Worm (Caenorhabditis elegans): ENCODE results near the gene Y54G2A.52.
A peak's percentile ranks its signal among the peaks of the same experiment; 100 is the strongest.

The Y54G2A.52 gene

DNA sequence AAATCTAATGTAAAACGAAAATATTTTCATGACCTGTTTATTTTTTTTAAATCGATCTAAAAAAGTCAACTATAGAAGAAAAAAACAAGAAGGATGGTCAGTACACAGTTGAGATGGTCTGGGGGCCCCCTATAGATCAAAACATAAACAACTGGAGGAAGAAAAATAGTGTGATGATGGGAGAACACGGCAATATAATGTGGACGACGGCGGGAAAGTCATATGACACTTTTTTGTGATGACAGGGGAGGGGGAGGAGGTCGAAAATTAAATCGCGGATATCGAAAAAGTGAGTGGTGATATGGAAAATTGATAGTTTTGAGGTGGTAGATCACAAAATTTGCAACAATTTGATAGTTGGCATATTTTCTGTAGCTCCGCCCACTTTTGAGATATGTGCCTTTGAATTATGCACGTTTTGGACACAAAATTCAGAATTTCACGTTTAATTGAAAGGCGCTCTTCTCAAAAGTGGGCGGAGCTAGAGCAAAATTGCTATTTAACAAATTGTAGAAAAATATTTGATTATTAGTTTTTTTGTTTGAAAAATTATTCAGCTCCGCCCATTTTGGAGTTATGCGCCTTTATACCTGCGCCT is 25.0 kb downstream of the Y54G2A.52 start:
- TF ChIP-seq mdl-1 (tag; optimal IDR thresholded peaks at IDR 0.05): no peak
- TF ChIP-seq nhr-12 (tag; optimal IDR thresholded peaks at IDR 0.05): no peak
- TF ChIP-seq aly-2 (tag; optimal IDR thresholded peaks at IDR 0.05): no peak
- no peak for TF ChIP-seq lin-39 (tag; optimal IDR thresholded peaks at IDR 0.05)
- no peak for TF ChIP-seq skn-1 (tag; optimal IDR thresholded peaks at IDR 0.05)
- peak; percentile 27 for TF ChIP-seq nhr-25 (tag; optimal IDR thresholded peaks at IDR 0.05)
- TF ChIP-seq elt-1 (tag; optimal IDR thresholded peaks at IDR 0.05): no peak
- no peak for TF ChIP-seq ztf-4 (tag; optimal IDR thresholded peaks at IDR 0.05)
- no peak for TF ChIP-seq eor-1 (tag; optimal IDR thresholded peaks at IDR 0.05)
- no peak for TF ChIP-seq daf-12 (tag; optimal IDR thresholded peaks at IDR 0.05)
- no peak for TF ChIP-seq nhr-11 (tag; optimal IDR thresholded peaks at IDR 0.05)
- TF ChIP-seq nhr-23 (tag; optimal IDR thresholded peaks at IDR 0.05): peak; percentile 23
- no peak for TF ChIP-seq tbx-2 (tag; optimal IDR thresholded peaks at IDR 0.05)
- no peak for TF ChIP-seq nhr-28 (tag; optimal IDR thresholded peaks at IDR 0.05)
- no peak for TF ChIP-seq ceh-16 (tag; optimal IDR thresholded peaks at IDR 0.05)
- peak; percentile 19 for TF ChIP-seq egl-5 (tag; optimal IDR thresholded peaks at IDR 0.05)
- peak; percentile 25 for TF ChIP-seq pha-4 (tag; optimal IDR thresholded peaks at IDR 0.05)
- TF ChIP-seq ama-1 (optimal IDR thresholded peaks at IDR 0.05): peak; percentile 74
- peak; percentile 1 for TF ChIP-seq snpc-4 (tag; optimal IDR thresholded peaks at IDR 0.05)
- no peak for TF ChIP-seq jun-1 (tag; optimal IDR thresholded peaks at IDR 0.05)
- TF ChIP-seq mml-1 (tag; optimal IDR thresholded peaks at IDR 0.05): no peak
- TF ChIP-seq elt-2 (tag; optimal IDR thresholded peaks at IDR 0.05): no peak

DNA sequence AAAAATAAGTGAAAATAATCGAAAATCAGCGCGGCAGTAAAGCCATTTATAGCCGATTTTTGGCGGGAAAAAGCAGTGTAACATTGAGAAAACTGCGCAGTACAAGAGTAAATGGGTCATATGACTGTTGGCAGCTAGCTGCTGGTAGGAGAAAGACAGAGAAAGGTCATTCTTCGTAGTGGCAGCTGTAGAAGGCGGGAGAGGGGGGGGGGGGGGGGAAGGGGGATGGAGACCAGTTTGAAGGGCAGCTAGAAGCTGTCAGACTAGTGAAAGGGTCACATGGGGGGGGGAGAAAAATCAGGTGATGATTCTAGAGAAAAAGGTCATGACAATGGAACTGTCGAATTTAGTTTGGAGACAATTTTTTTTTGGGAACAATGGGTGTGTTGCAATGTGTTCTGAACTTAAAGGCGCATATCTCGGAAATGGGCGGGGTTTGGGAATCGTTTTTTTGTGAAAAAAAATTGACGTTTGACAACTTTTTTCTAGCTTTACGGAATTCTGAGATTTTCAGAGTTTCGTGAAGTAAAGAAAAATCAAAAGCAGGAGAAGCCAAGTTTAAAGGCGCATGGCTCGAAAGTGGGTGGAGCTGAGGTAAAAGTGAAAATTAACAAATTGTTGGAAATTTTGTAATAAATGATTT is 26.2 kb downstream of the Y54G2A.52 start:
- TF ChIP-seq lsy-12 (tag; optimal IDR thresholded peaks at IDR 0.05): peak; percentile 8
- peak; percentile 29 for TF ChIP-seq ama-1 (optimal IDR thresholded peaks at IDR 0.05)
- TF ChIP-seq nhr-25 (tag; optimal IDR thresholded peaks at IDR 0.05): peak; percentile 77
- TF ChIP-seq nhr-43 (tag; optimal IDR thresholded peaks at IDR 0.05; ENCODE audit: poor library complexity, severe bottlenecking): peak; percentile 36
- no peak for TF ChIP-seq zag-1 (tag; optimal IDR thresholded peaks at IDR 0.05)
- TF ChIP-seq unc-62 (GFP tag; optimal IDR thresholded peaks at IDR 0.05): no peak
- no peak for TF ChIP-seq elt-3 (tag; optimal IDR thresholded peaks at IDR 0.05)
- no peak for TF ChIP-seq egl-27 (tag; optimal IDR thresholded peaks at IDR 0.05)
- no peak for TF ChIP-seq mdl-1 (tag; optimal IDR thresholded peaks at IDR 0.05)
- TF ChIP-seq nhr-77 (tag; optimal IDR thresholded peaks at IDR 0.05): no peak
- no peak for TF ChIP-seq nhr-12 (tag; optimal IDR thresholded peaks at IDR 0.05)

DNA sequence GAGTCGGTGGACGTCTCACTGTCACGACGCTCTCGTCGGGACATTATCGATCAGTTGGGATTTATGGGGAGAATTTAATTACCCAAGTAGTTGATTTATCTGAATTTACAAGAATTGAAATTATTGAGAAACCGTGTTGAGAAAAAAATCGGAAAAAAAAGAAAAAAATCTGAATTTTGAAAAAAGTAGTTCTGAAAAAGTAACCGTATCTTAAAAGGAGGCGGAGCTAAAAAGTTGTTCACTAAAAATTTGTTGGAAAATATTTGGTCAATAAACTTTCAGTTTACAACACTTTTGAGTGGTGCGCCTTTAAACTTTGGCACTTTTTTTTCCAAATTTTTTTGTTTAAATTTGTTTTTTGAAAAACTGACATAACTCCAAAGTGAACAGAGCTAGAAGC is 26.8 kb downstream of the Y54G2A.52 start, which contains the start of gene Y54G2A.11:
Gene Y54G2A.11, minus strand, starts transcription at position 101 of the 400 bp plus-strand sequence.
- TF ChIP-seq lin-39 (tag; optimal IDR thresholded peaks at IDR 0.05) (no peak), nhr-11 (tag; optimal IDR thresholded peaks at IDR 0.05) (no peak), elt-1 (tag; optimal IDR thresholded peaks at IDR 0.05) (no peak), nhr-23 (tag; optimal IDR thresholded peaks at IDR 0.05) (no peak), unc-62 (GFP tag; optimal IDR thresholded peaks at IDR 0.05) (no peak), snpc-4 (tag; optimal IDR thresholded peaks at IDR 0.05) (no peak)

DNA sequence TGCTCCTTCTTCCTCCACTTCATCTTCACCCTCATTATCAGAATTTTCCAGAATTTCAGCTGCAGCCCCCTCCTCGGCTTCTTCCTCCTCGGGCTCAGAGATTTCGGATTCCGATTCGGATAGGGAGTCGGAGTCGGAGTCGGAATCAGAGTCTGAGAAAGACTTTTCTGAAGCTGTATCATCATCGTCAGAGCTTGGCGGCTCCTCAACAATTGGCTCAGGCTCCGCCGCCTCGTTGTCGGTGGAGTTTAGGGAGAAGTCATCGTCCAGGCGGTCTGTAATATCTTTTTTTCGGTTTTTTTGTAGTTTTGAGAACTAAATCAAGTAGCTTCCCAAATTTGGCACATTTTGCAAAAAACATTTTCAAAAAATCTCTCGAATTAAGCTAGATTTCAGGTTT is 27.7 kb downstream of the Y54G2A.52 start:
- peak; percentile 32 for TF ChIP-seq lsy-12 (tag; optimal IDR thresholded peaks at IDR 0.05)
- TF ChIP-seq elt-1 (tag; optimal IDR thresholded peaks at IDR 0.05): no peak
- no peak for TF ChIP-seq fkh-2 (tag; optimal IDR thresholded peaks at IDR 0.05)
- no peak for TF ChIP-seq mdl-1 (tag; optimal IDR thresholded peaks at IDR 0.05)
- no peak for TF ChIP-seq elt-3 (tag; optimal IDR thresholded peaks at IDR 0.05)
- TF ChIP-seq ama-1 (optimal IDR thresholded peaks at IDR 0.05): peak; percentile 2
- TF ChIP-seq lin-15B (tag; optimal IDR thresholded peaks at IDR 0.05): no peak
- TF ChIP-seq daf-12 (tag; optimal IDR thresholded peaks at IDR 0.05): no peak

DNA sequence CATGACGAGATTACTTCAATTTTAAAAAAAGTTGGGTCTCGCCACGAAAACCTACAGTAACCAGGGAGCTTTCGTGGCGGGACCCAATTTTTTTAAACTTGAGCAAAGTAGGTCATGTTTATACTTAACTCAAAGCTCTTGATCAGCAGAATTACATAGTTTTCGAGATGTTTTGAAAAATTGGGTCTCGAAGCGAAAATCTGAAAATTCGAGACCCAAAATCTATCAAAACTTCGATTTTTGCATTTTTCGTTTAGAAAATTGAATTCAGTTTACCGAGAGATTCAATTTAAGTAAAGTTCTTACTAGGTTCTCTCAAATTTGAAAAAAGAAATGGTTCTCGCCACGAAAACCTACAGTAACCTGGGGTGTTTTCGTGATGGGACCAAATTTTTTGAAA is 28.4 kb downstream of the Y54G2A.52 start:
- no peak for TF ChIP-seq ZK546.5 (tag; optimal IDR thresholded peaks at IDR 0.05)
- TF ChIP-seq nhr-77 (tag; optimal IDR thresholded peaks at IDR 0.05): no peak
- no peak for TF ChIP-seq mml-1 (tag; optimal IDR thresholded peaks at IDR 0.05)
- TF ChIP-seq elt-3 (tag; optimal IDR thresholded peaks at IDR 0.05): no peak
- TF ChIP-seq ceh-16 (tag; optimal IDR thresholded peaks at IDR 0.05): no peak
- TF ChIP-seq unc-62 (GFP tag; optimal IDR thresholded peaks at IDR 0.05): no peak
- TF ChIP-seq nhr-12 (tag; optimal IDR thresholded peaks at IDR 0.05): no peak
- no peak for TF ChIP-seq nhr-11 (tag; optimal IDR thresholded peaks at IDR 0.05)
- TF ChIP-seq nhr-67 (tag; optimal IDR thresholded peaks at IDR 0.05): no peak
